Worm (Caenorhabditis elegans): ENCODE results near the gene cids-1.

DNA sequence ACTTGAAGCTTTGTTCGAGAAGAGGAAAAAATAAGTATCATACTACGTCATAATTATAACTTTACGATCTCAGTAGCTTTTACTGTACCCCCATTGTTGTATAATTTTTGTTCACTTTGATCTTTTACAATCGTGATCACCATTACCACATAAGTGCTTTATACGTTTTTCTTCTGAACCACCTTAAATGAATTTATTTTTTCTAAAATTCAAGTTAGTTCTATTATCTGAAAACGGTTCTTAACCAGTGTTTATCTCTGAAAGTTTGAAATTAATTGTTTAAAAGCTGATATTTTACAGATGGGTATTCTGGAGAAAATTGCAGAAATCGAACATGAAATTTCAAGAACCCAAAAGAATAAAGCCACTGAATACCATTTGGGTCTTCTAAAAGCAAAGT, 1.3 kb downstream of the cids-1 start, which contains the start of gene C02F5.3:
- no peak for TF ChIP-seq ctbp-1 (GFP tag; IDR thresholded peaks at IDR 0.05)
- TF ChIP-seq nhr-237 (tag; optimal IDR thresholded peaks at IDR 0.05): no peak
- no peak for TF ChIP-seq nhr-28 (tag; optimal IDR thresholded peaks at IDR 0.05)
- TF ChIP-seq lin-1 (GFP tag; IDR thresholded peaks at IDR 0.05): no peak
- TF ChIP-seq lin-15B (tag; optimal IDR thresholded peaks at IDR 0.05): no peak
- no peak for TF ChIP-seq ces-1 (GFP tag; optimal IDR thresholded peaks at IDR 0.05)
- no peak for TF ChIP-seq spr-3 (GFP tag; optimal IDR thresholded peaks at IDR 0.05)
- no peak for TF ChIP-seq ama-1 (optimal IDR thresholded peaks at IDR 0.05)
- TF ChIP-seq F49E8.2 (tag; optimal IDR thresholded peaks at IDR 0.05; ENCODE audit: borderline replicate concordance): no peak
- TF ChIP-seq lim-7 (GFP tag; IDR thresholded peaks at IDR 0.05): no peak
- no peak for TF ChIP-seq pqm-1 (tag; optimal IDR thresholded peaks at IDR 0.05)
- no peak for TF ChIP-seq mep-1 (tag; optimal IDR thresholded peaks at IDR 0.05)
- no peak for TF ChIP-seq aly-2 (tag; optimal IDR thresholded peaks at IDR 0.05)
